Worm (Caenorhabditis elegans) whole organism, late embryonic: Measurements from ENCODE around the gene F21D5.4.

Experiments used
- C38D4.7 ChIP-seq: fragments of 200-800 bp; sonication (Bioruptor generic); optimal IDR thresholded peaks from 2 replicates; lab custom pipeline; 2018; ENCODE audit warnings: mild to moderate bottlenecking, missing genetic modification characterization, moderate library complexity, missing compliant biosample characterization
- ama-1 ChIP-seq: fragments of 150-350 bp; optimal IDR thresholded peaks from 2 replicates; lab custom pipeline; 2014
- ceh-2 ChIP-seq: sonication (generic microtip); optimal IDR thresholded peaks from 2 replicates; lab custom pipeline; 2016; ENCODE audit warnings: missing genotype, missing genetic modification characterization, missing compliant biosample characterization
- ets-4 ChIP-seq: sonication (generic microtip); optimal IDR thresholded peaks from 2 replicates; lab custom pipeline; 2016; ENCODE audit warnings: missing genetic modification characterization, missing compliant biosample characterization
- fax-1 ChIP-seq: sonication (generic microtip); optimal IDR thresholded peaks from 2 replicates; lab custom pipeline; 2016; ENCODE audit warnings: missing genotype, missing genetic modification characterization, missing compliant biosample characterization
- fkh-10 ChIP-seq: fragments of 150-350 bp; optimal IDR thresholded peaks from 2 replicates; lab custom pipeline; 2014; ENCODE audit warnings: missing biosample characterization, missing genetic modification reagents, missing genetic modification characterization
- hlh-13 ChIP-seq: fragments of 200-800 bp; sonication (Bioruptor generic); optimal IDR thresholded peaks from 2 replicates; lab custom pipeline; 2018; ENCODE audit warnings: mild to moderate bottlenecking, missing genetic modification characterization, missing compliant biosample characterization
- nhr-11 ChIP-seq: fragments of 150-350 bp; optimal IDR thresholded peaks from 2 replicates; lab custom pipeline; 2014; ENCODE audit warnings: missing biosample characterization, missing genetic modification characterization
- pqm-1 ChIP-seq: sonication (generic microtip); optimal IDR thresholded peaks from 2 replicates; lab custom pipeline; 2016; ENCODE audit warnings: missing genetic modification characterization, missing compliant biosample characterization
- sox-2 ChIP-seq: fragments of 200-800 bp; sonication (Bioruptor generic); IDR thresholded peaks from 2 replicates; pipeline ENCODE4 v1.3.6; 2022; ENCODE audit warnings: missing genetic modification reagents, missing genetic modification characterization, missing compliant biosample characterization
- ttx-3 ChIP-seq: sonication (generic microtip); optimal IDR thresholded peaks from 2 replicates; lab custom pipeline; 2016; ENCODE audit warnings: missing genetic modification reagents, missing genetic modification characterization, missing compliant biosample characterization
- unc-86 ChIP-seq: sonication (generic microtip); optimal IDR thresholded peaks from 2 replicates; lab custom pipeline; 2016; ENCODE audit warnings: missing genetic modification characterization, missing compliant biosample characterization

DNA sequence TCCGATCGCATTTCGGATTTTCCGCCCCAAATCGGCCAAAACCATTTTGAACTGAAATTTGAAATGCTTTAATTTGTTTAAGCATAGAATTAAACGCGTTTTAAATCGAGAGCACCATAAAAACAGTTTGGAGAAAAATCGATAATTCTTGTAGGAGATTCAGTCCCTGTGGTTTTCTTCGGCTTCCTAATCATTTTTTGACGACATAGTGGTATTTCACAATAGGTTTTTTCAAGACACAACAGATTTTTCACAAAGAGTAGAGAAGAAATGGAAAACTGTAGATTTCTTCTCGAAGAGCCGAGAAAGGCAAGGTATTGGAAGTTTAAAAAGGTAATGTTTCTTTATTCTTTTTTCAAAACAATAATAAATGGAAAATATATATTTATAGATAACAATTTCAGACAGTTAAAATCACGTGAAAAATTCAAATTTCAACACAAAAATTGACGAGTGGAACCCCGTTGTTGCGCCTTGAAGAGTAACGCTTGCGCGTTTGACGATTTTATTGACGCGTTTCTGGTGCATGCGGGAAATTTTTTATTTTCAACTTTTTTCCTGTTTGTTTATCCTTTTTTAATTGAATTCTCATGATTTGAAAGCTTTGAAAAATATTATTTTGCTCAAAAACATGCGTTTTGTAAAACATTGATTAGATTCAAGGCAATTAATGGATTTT lies 5.9 kb downstream of the F21D5.4 start, which contains the start of gene F21D5.7:
- no peak for TF ChIP-seq fax-1 (tag; lab: Kevin White, UChicago)
- TF ChIP-seq nhr-11 (tag; lab: Kevin White, UChicago), result no peak
- TF ChIP-seq hlh-13 (GFP tag; lab: Kevin White, UChicago), result no peak
- no peak for TF ChIP-seq ama-1 (lab: Kevin White, UChicago)
- no peak for TF ChIP-seq unc-86 (tag; lab: Kevin White, UChicago)
- TF ChIP-seq sox-2, result no peak
- TF ChIP-seq ceh-2 (tag; lab: Kevin White, UChicago), result no peak
- no peak for TF ChIP-seq ttx-3
- TF ChIP-seq fkh-10 (GFP tag; lab: Kevin White, UChicago), result no peak
- TF ChIP-seq ets-4 (tag; lab: Kevin White, UChicago), result peak; percentile 6
- TF ChIP-seq pqm-1 (tag; lab: Kevin White, UChicago), result no peak
- TF ChIP-seq C38D4.7 (GFP tag; lab: Kevin White, UChicago), result no peak
